Worm (Caenorhabditis elegans) whole organism, late embryonic: Measurements from ENCODE around the gene sri-9.

Experiments used
- C08G9.2 ChIP-seq: sonication (generic microtip); optimal IDR thresholded peaks from 2 replicates; lab custom pipeline; 2016; ENCODE audit warnings: mild to moderate bottlenecking, missing genetic modification characterization, moderate library complexity, missing compliant biosample characterization
- C38D4.7 ChIP-seq: fragments of 200-800 bp; sonication (Bioruptor generic); optimal IDR thresholded peaks from 2 replicates; lab custom pipeline; 2018; ENCODE audit warnings: mild to moderate bottlenecking, missing genetic modification characterization, moderate library complexity, missing compliant biosample characterization
- F13H6.1 ChIP-seq: sonication (generic microtip); optimal IDR thresholded peaks from 2 replicates; lab custom pipeline; 2016; ENCODE audit warnings: missing genetic modification characterization, missing compliant biosample characterization
- K02D7.2 ChIP-seq: sonication (generic microtip); optimal IDR thresholded peaks from 2 replicates; lab custom pipeline; 2017; ENCODE audit warnings: mild to moderate bottlenecking, missing genetic modification characterization, missing compliant biosample characterization
- K09A11.1 ChIP-seq: sonication (generic microtip); optimal IDR thresholded peaks from 2 replicates; lab custom pipeline; 2017; ENCODE audit warnings: antibody characterized with exemption, mild to moderate bottlenecking, missing genetic modification characterization, missing compliant biosample characterization; ENCODE audit not compliant: insufficient read depth
- T23F11.4 ChIP-seq: fragments of 200-800 bp; sonication (Bioruptor generic); optimal IDR thresholded peaks from 2 replicates; lab custom pipeline; 2018; ENCODE audit warnings: mild to moderate bottlenecking, missing genetic modification characterization, missing compliant biosample characterization
- Y22D7AL.16 ChIP-seq: sonication (generic microtip); optimal IDR thresholded peaks from 2 replicates; lab custom pipeline; 2016; ENCODE audit warnings: missing genetic modification characterization, missing compliant biosample characterization
- ama-1 ChIP-seq: fragments of 150-350 bp; optimal IDR thresholded peaks from 2 replicates; lab custom pipeline; 2014
- ceh-14 ChIP-seq: sonication (generic microtip); optimal IDR thresholded peaks from 2 replicates; lab custom pipeline; 2016; ENCODE audit warnings: missing genotype, missing genetic modification characterization, missing compliant biosample characterization
- ceh-19 ChIP-seq: fragments of 200-800 bp; sonication (Bioruptor generic); optimal IDR thresholded peaks from 2 replicates; lab custom pipeline; 2018; ENCODE audit warnings: mild to moderate bottlenecking, missing genetic modification characterization, missing compliant biosample characterization
- ceh-2 ChIP-seq: sonication (generic microtip); optimal IDR thresholded peaks from 2 replicates; lab custom pipeline; 2016; ENCODE audit warnings: missing genotype, missing genetic modification characterization, missing compliant biosample characterization
- ceh-22 ChIP-seq: sonication (generic microtip); optimal IDR thresholded peaks from 2 replicates; lab custom pipeline; 2017; ENCODE audit warnings: missing biosample characterization, missing genetic modification characterization
- ceh-30 ChIP-seq: fragments of 150-350 bp; optimal IDR thresholded peaks from 2 replicates; lab custom pipeline; 2014; ENCODE audit warnings: missing biosample characterization, missing genetic modification characterization
- ceh-34 ChIP-seq: sonication (generic microtip); optimal IDR thresholded peaks from 2 replicates; lab custom pipeline; 2016; ENCODE audit warnings: mild to moderate bottlenecking, missing genetic modification characterization, missing compliant biosample characterization
- ceh-6 ChIP-seq: fragments of 200-800 bp; sonication (Bioruptor generic); optimal IDR thresholded peaks from 2 replicates; lab custom pipeline; 2018; ENCODE audit warnings: mild to moderate bottlenecking, missing genetic modification characterization, missing compliant biosample characterization
- ceh-9 ChIP-seq: sonication (generic microtip); optimal IDR thresholded peaks from 2 replicates; lab custom pipeline; 2016; ENCODE audit warnings: mild to moderate bottlenecking, missing genetic modification characterization, inconsistent platforms, missing compliant biosample characterization
- che-1 ChIP-seq: sonication (generic microtip); optimal IDR thresholded peaks from 2 replicates; lab custom pipeline; 2016; ENCODE audit warnings: mild to moderate bottlenecking, missing genetic modification characterization, missing compliant biosample characterization
- dmd-4 ChIP-seq: sonication (generic microtip); optimal IDR thresholded peaks from 2 replicates; lab custom pipeline; 2016; ENCODE audit warnings: borderline replicate concordance, missing genetic modification characterization, missing compliant biosample characterization
- dve-1 ChIP-seq: sonication (generic microtip); optimal IDR thresholded peaks from 2 replicates; lab custom pipeline; 2017; ENCODE audit warnings: antibody characterized with exemption, mild to moderate bottlenecking, missing genetic modification characterization, missing compliant biosample characterization
- ets-4 ChIP-seq: sonication (generic microtip); optimal IDR thresholded peaks from 2 replicates; lab custom pipeline; 2016; ENCODE audit warnings: missing genetic modification characterization, missing compliant biosample characterization
- fax-1 ChIP-seq: sonication (generic microtip); optimal IDR thresholded peaks from 2 replicates; lab custom pipeline; 2016; ENCODE audit warnings: missing genotype, missing genetic modification characterization, missing compliant biosample characterization
- fkh-6 ChIP-seq: sonication (generic microtip); optimal IDR thresholded peaks from 2 replicates; lab custom pipeline; 2016; ENCODE audit warnings: missing genetic modification characterization, missing compliant biosample characterization
- hlh-15 ChIP-seq: sonication (generic microtip); optimal IDR thresholded peaks from 2 replicates; lab custom pipeline; 2016; ENCODE audit warnings: missing genetic modification characterization, missing compliant biosample characterization
- madf-2 ChIP-seq: sonication (generic microtip); optimal IDR thresholded peaks from 2 replicates; lab custom pipeline; 2017; ENCODE audit warnings: missing genetic modification characterization, missing compliant biosample characterization
- nfya-1 ChIP-seq: sonication (generic microtip); optimal IDR thresholded peaks from 2 replicates; lab custom pipeline; 2017; ENCODE audit warnings: missing genetic modification characterization, mild to moderate bottlenecking, missing compliant biosample characterization, antibody characterized with exemption, moderate library complexity
- pag-3 ChIP-seq: sonication (generic microtip); optimal IDR thresholded peaks from 2 replicates; lab custom pipeline; 2016; ENCODE audit warnings: missing compliant biosample characterization, missing genetic modification characterization, borderline replicate concordance
- pat-9 ChIP-seq: fragments of 200-800 bp; sonication (Bioruptor generic); optimal IDR thresholded peaks from 2 replicates; lab custom pipeline; 2018; ENCODE audit warnings: mild to moderate bottlenecking, missing genetic modification characterization, moderate library complexity, missing compliant biosample characterization
- pha-4 ChIP-seq: fragments of 150-350 bp; optimal IDR thresholded peaks from 2 replicates; lab custom pipeline; 2018; ENCODE audit warnings: missing biosample characterization, missing genetic modification reagents, missing genetic modification characterization
- sdc-2 ChIP-seq: sonication (generic microtip); optimal IDR thresholded peaks from 2 replicates; lab custom pipeline; 2016; ENCODE audit warnings: missing genotype, missing genetic modification characterization, missing compliant biosample characterization
- sox-2 ChIP-seq: fragments of 200-800 bp; sonication (Bioruptor generic); IDR thresholded peaks from 2 replicates; pipeline ENCODE4 v1.3.6; 2022; ENCODE audit warnings: missing genetic modification reagents, missing genetic modification characterization, missing compliant biosample characterization
- sox-4 ChIP-seq: sonication (generic microtip); optimal IDR thresholded peaks from 2 replicates; lab custom pipeline; 2017; ENCODE audit warnings: mild to moderate bottlenecking, missing genetic modification characterization, inconsistent platforms, missing compliant biosample characterization
- tbx-7 ChIP-seq: sonication (generic microtip); optimal IDR thresholded peaks from 2 replicates; lab custom pipeline; 2016; ENCODE audit warnings: missing genotype, missing genetic modification characterization, missing compliant biosample characterization
- unc-3 ChIP-seq, 2 experiments: fragments of 200-800 bp in 1 of 2; sonication (Bioruptor generic) in 1 of 2; sonication (generic microtip) in 1 of 2; conservative IDR thresholded peaks in 1 of 2; optimal IDR thresholded peaks in 1 of 2; 2 replicates each; pipeline versions ENCODE4 v1.3.6 to Lab custom; 2016 to 2022; ENCODE audit warnings: missing compliant biosample characterization in 2 of 2, missing genetic modification characterization in 2 of 2, missing genetic modification reagents in 1 of 2
- unc-42 ChIP-seq: sonication (generic microtip); optimal IDR thresholded peaks from 2 replicates; lab custom pipeline; 2016; ENCODE audit warnings: missing genotype, missing genetic modification characterization, missing compliant biosample characterization
- unc-55 ChIP-seq: sonication (generic microtip); optimal IDR thresholded peaks from 2 replicates; lab custom pipeline; 2017; ENCODE audit warnings: missing biosample characterization, missing genetic modification reagents, missing genetic modification characterization
- unc-86 ChIP-seq: sonication (generic microtip); optimal IDR thresholded peaks from 2 replicates; lab custom pipeline; 2016; ENCODE audit warnings: missing genetic modification characterization, missing compliant biosample characterization
- zip-5 ChIP-seq: sonication (generic microtip); optimal IDR thresholded peaks from 2 replicates; lab custom pipeline; 2016; ENCODE audit warnings: missing genetic modification characterization, missing compliant biosample characterization
- ztf-16 ChIP-seq: sonication (generic microtip); optimal IDR thresholded peaks from 2 replicates; lab custom pipeline; 2017; ENCODE audit warnings: missing genetic modification characterization, missing compliant biosample characterization

The sri-9 gene

ce11 chrV:16991734-16992133 is 9.5 kb upstream of the sri-9 start, which contains the start of gene srz-95:
TSS of gene srz-95 (plus strand) at chrV:16992034.
- no peak for TF ChIP-seq ztf-16 (tag; lab: Kevin White, UChicago)

ce11 chrV:16992383-16992782 is 8.9 kb upstream of the sri-9 start:
- TF ChIP-seq nfya-1: no peak
- TF ChIP-seq pag-3: no peak
- no peak for TF ChIP-seq dve-1 (tag; lab: Kevin White, UChicago)
- no peak for TF ChIP-seq Y22D7AL.16 (tag; lab: Kevin White, UChicago)
- no peak for TF ChIP-seq ceh-22
- no peak for TF ChIP-seq sox-4
- no peak for TF ChIP-seq ceh-19 (GFP tag; lab: Kevin White, UChicago)
- no peak for TF ChIP-seq unc-42 (tag; lab: Kevin White, UChicago)
- TF ChIP-seq pha-4 (tag; lab: Kevin White, UChicago): no peak
- TF ChIP-seq, all 69 proteins: peak for 0

ce11 chrV:17000204-17000603 is 1.1 kb upstream of the sri-9 start, which contains the start of gene str-217:
TSS of gene str-217 (minus strand) at chrV:17000304.
- TF ChIP-seq sox-2 (GFP tag; lab: Robert Waterston, UW) (no peak), F13H6.1 (no peak), ama-1 (no peak), ztf-16 (tag; lab: Kevin White, UChicago) (no peak), dmd-4 (tag; lab: Kevin White, UChicago) (no peak), che-1 (tag; lab: Kevin White, UChicago) (no peak), K02D7.2 (tag; lab: Kevin White, UChicago) (no peak)

DNA sequence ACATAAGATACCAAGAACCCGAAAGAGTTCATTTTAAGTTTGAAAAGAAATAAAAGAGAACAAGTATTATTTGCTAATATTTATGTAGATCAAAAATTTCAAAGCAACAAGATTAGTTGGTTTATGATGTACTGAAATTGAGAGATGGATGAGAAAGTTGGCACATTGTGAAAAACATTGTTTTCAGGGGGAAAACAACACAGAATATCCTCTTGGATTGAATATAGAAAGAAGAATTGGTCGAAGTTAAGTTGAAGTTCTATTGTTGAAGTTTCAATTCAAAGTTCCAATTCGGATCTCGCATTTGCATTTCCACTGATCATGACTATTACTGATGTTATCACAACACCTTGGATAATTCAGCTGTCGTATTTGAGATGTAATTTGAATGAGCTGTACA is 632 bp upstream of the sri-9 start:
- TF ChIP-seq ztf-16 (tag; lab: Kevin White, UChicago): no peak
- TF ChIP-seq che-1 (tag; lab: Kevin White, UChicago): no peak
- no peak for TF ChIP-seq K09A11.1 (tag; lab: Kevin White, UChicago)
- no peak for TF ChIP-seq fkh-6 (tag; lab: Kevin White, UChicago)
- TF ChIP-seq fax-1 (tag; lab: Kevin White, UChicago): no peak
- no peak for TF ChIP-seq dmd-4 (tag; lab: Kevin White, UChicago)
- TF ChIP-seq unc-55: no peak
- TF ChIP-seq T23F11.4 (GFP tag; lab: Kevin White, UChicago): no peak
- no peak for TF ChIP-seq nfya-1
- TF ChIP-seq ceh-9 (tag; lab: Kevin White, UChicago): no peak
- TF ChIP-seq ceh-19 (GFP tag; lab: Kevin White, UChicago): no peak
- TF ChIP-seq pat-9 (tag; lab: Kevin White, UChicago): no peak

DNA sequence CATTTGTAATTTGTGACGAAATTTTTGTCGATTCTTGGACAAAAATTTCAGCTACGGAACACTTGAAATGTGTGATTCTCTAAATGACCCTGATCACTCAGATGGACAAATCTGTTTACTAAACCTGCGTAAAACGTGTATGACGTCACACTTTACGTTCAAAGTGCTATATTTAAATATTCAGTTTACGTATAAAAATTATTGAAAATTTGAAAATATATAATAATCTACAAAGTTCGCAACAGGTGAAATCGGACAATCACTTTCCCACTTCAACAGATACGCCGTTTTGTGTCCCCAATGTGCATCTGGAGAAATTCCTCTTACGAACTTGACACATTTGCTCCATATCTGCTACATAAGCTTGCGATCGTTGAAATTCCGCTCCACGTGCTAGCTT is 3.9 kb downstream of the sri-9 start, which contains the start of gene srh-131:
Gene srh-131 (plus strand): TSS at position 301 of the 400 bp plus-strand sequence.
- TF ChIP-seq ceh-30 (no peak), ceh-34 (tag; lab: Kevin White, UChicago) (no peak), tbx-7 (tag; lab: Kevin White, UChicago) (no peak), C38D4.7 (GFP tag; lab: Kevin White, UChicago) (no peak), sox-2 (GFP tag; lab: Robert Waterston, UW) (no peak), unc-86 (tag; lab: Kevin White, UChicago) (no peak), ceh-14 (tag; lab: Kevin White, UChicago) (no peak), unc-42 (tag; lab: Kevin White, UChicago) (no peak), C08G9.2 (tag; lab: Kevin White, UChicago) (no peak), F13H6.1 (no peak), ets-4 (tag; lab: Kevin White, UChicago) (no peak), sdc-2 (tag; lab: Kevin White, UChicago) (no peak), ceh-6 (GFP tag; lab: Kevin White, UChicago) (no peak), unc-3 (GFP tag; conservative IDR thresholded peaks at IDR 0.05; lab: Robert Waterston, UW) (no peak), unc-3 (tag; optimal IDR thresholded peaks at IDR 0.05; lab: Kevin White, UChicago) (no peak), ceh-2 (no peak), hlh-15 (no peak), nfya-1 (no peak), zip-5 (tag; lab: Kevin White, UChicago) (no peak), madf-2 (tag; lab: Kevin White, UChicago) (no peak)
